Worm (Caenorhabditis elegans) whole organism, midembryonic: ENCODE measurements around the gene F28H6.8.

ENCODE experiments used
- flt-1 ChIP-seq: fragments of 200-800 bp; sonication (Bioruptor generic); IDR thresholded peaks from 2 replicates; pipeline ENCODE4 v1.3.6; 2022; ENCODE audit warnings: missing genetic modification characterization, missing compliant biosample characterization
- ztf-23 ChIP-seq: fragments of 200-800 bp; sonication (Bioruptor generic); IDR thresholded peaks from 2 replicates; pipeline ENCODE4 v1.3.6; 2022; ENCODE audit warnings: missing genetic modification reagents, missing genetic modification characterization, missing compliant biosample characterization

ce11 chrX:14141896-14142392, 7.8 kb upstream of the F28H6.8 start, which contains the start of gene ceh-89:
- TF ChIP-seq ztf-23 (GFP tag; lab: Robert Waterston, UW) (no peak), flt-1 (GFP tag; lab: Robert Waterston, UW) (no peak)
